Fruit fly (Drosophila melanogaster): ENCODE results near the gene CG11703.

Gene CG11703

DNA sequence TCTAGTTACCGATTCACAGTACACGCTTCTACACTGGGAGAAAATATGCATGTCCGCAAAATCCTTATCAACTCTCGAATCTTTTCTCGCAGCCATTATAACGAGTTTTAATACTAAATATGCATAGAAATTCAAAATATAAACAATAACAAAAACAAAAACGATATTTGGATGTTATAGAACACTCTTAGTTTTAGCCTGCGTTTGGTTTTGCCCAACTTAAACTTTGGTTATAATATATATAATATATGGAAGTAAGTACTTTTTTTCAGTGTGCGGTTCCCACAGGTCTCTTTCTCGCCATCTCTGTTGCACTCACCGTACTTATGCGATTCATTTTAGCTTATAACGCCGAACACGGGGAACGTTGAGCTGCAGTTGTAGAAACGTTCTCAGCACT is 16.2 kb downstream of the CG11703 start, which contains the start of gene cry:
Gene cry (plus strand): TSS at position 377 of the 400 bp plus-strand sequence.
- TF ChIP-seq CG14655 (GFP tag; optimal IDR thresholded peaks at IDR 0.05) (peak; percentile 95), CG8301 (tag; optimal IDR thresholded peaks at IDR 0.05) (peak; percentile 90), Pif1A (GFP tag; optimal IDR thresholded peaks at IDR 0.05) (peak; percentile 86), CG9948 (tag; optimal IDR thresholded peaks at IDR 0.05) (peak; percentile 95), gl (tag; optimal IDR thresholded peaks at IDR 0.05) (peak; percentile 77), CG32121 (GFP tag; IDR thresholded peaks at IDR 0.05) (peak; percentile 82; the same call in 1 of the 2 replicates), CG8159 (tag; optimal IDR thresholded peaks at IDR 0.05) (peak; percentile 96), CG10348 (GFP tag; IDR thresholded peaks at IDR 0.05) (no peak), CG4496 (GFP tag; IDR thresholded peaks at IDR 0.05) (peak; percentile 78), CG12605 (GFP tag; IDR thresholded peaks at IDR 0.05) (peak; percentile 65), CG13204 (GFP tag; optimal IDR thresholded peaks at IDR 0.05) (peak; percentile 88), CG15710 (tag; optimal IDR thresholded peaks at IDR 0.05) (peak; percentile 95), D1 (tag; optimal IDR thresholded peaks at IDR 0.05) (peak; percentile 80), CG34367 (tag; optimal IDR thresholded peaks at IDR 0.05) (peak; percentile 91), Snoo (tag; optimal IDR thresholded peaks at IDR 0.05) (peak; percentile 76), fd96Ca (GFP tag; IDR thresholded peaks at IDR 0.05) (peak; percentile 77), rn (GFP tag; IDR thresholded peaks at IDR 0.05) (peak; percentile 53; the same call in 1 of the 2 replicates), CG17806 (tag; optimal IDR thresholded peaks at IDR 0.05) (peak; percentile 93), EcR (GFP tag; optimal IDR thresholded peaks at IDR 0.05) (no peak), Pif1B (GFP tag; optimal IDR thresholded peaks at IDR 0.05) (peak; percentile 84), Ets98B (GFP tag; IDR thresholded peaks at IDR 0.05) (peak; percentile 76)

DNA sequence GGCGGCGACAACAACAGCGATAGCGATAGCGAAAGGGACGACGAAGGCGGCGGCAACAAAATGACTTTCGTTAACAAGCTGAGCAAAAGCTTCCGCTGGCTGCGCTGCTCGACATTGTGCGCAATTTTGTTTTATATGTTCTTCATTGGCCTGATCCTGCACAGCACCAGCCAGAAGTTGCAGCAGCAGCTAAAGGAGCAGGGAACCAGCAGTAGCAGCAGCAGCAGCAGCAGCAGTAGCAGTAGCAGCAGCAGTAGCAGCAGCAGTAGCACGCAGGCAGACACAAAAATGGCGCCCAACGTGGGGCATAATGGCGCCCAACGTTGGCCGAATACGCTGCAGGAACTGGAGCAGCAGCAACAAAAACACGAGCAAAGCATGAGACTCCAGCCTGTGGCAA is 38.0 kb downstream of the CG11703 start:
- TF ChIP-seq Ets98B (GFP tag; IDR thresholded peaks at IDR 0.05): no peak
- TF ChIP-seq gl (tag; optimal IDR thresholded peaks at IDR 0.05): no peak
- TF ChIP-seq CG8301 (tag; optimal IDR thresholded peaks at IDR 0.05): no peak
- TF ChIP-seq CG15710 (tag; optimal IDR thresholded peaks at IDR 0.05): no peak
- no peak for TF ChIP-seq rn (GFP tag; IDR thresholded peaks at IDR 0.05)
- no peak for TF ChIP-seq CG14655 (GFP tag; optimal IDR thresholded peaks at IDR 0.05)
- no peak for TF ChIP-seq CG8159 (tag; optimal IDR thresholded peaks at IDR 0.05)
- TF ChIP-seq CG12605 (GFP tag; IDR thresholded peaks at IDR 0.05): no peak
- no peak for TF ChIP-seq CG32121 (GFP tag; IDR thresholded peaks at IDR 0.05)
- no peak for TF ChIP-seq EcR (GFP tag; optimal IDR thresholded peaks at IDR 0.05)
- no peak for TF ChIP-seq CG9948 (tag; optimal IDR thresholded peaks at IDR 0.05)
- TF ChIP-seq fd96Ca (GFP tag; IDR thresholded peaks at IDR 0.05): no peak
- TF ChIP-seq CG34367 (tag; optimal IDR thresholded peaks at IDR 0.05): no peak
- TF ChIP-seq CG4496 (GFP tag; IDR thresholded peaks at IDR 0.05): no peak; the same call in 2 of the 3 replicates
- no peak for TF ChIP-seq D1 (tag; optimal IDR thresholded peaks at IDR 0.05)
- no peak for TF ChIP-seq Pif1A (GFP tag; optimal IDR thresholded peaks at IDR 0.05)
- TF ChIP-seq Snoo (tag; optimal IDR thresholded peaks at IDR 0.05): no peak

dm6 chr3R:19187717-19188149 is 40.2 kb downstream of the CG11703 start:
- TF ChIP-seq CG9948 (tag; optimal IDR thresholded peaks at IDR 0.05): peak; percentile 87
- no peak for TF ChIP-seq CG10348 (GFP tag; IDR thresholded peaks at IDR 0.05)
- TF ChIP-seq rn (GFP tag; IDR thresholded peaks at IDR 0.05): no peak
- TF ChIP-seq EcR (GFP tag; optimal IDR thresholded peaks at IDR 0.05): no peak
- TF ChIP-seq CG8159 (tag; optimal IDR thresholded peaks at IDR 0.05): peak; percentile 90
- TF ChIP-seq CG34367 (tag; optimal IDR thresholded peaks at IDR 0.05): peak; percentile 85
- TF ChIP-seq CG12605 (GFP tag; IDR thresholded peaks at IDR 0.05): no peak
- peak; percentile 90 for TF ChIP-seq CG14655 (GFP tag; optimal IDR thresholded peaks at IDR 0.05)
- peak; percentile 62 for TF ChIP-seq CG13204 (GFP tag; optimal IDR thresholded peaks at IDR 0.05)
- TF ChIP-seq fd96Ca (GFP tag; IDR thresholded peaks at IDR 0.05): no peak
- TF ChIP-seq Pif1A (GFP tag; optimal IDR thresholded peaks at IDR 0.05): peak; percentile 81
- TF ChIP-seq CG8301 (tag; optimal IDR thresholded peaks at IDR 0.05): peak; percentile 87
- TF ChIP-seq gl (tag; optimal IDR thresholded peaks at IDR 0.05): peak; percentile 5
- TF ChIP-seq CG17806 (tag; optimal IDR thresholded peaks at IDR 0.05): peak; percentile 90
- peak; percentile 25 for TF ChIP-seq Snoo (tag; optimal IDR thresholded peaks at IDR 0.05)
- no peak for TF ChIP-seq Ets98B (GFP tag; IDR thresholded peaks at IDR 0.05)
- 0 out of 3 replicates have a peak, but pooled peaks have one; percentile 24 for TF ChIP-seq CG4496 (GFP tag; IDR thresholded peaks at IDR 0.05)
- TF ChIP-seq Pif1B (GFP tag; optimal IDR thresholded peaks at IDR 0.05): peak; percentile 75
- peak; percentile 85 for TF ChIP-seq CG15710 (tag; optimal IDR thresholded peaks at IDR 0.05)
- TF ChIP-seq CG32121 (GFP tag; IDR thresholded peaks at IDR 0.05): no peak
- peak; percentile 63 for TF ChIP-seq D1 (tag; optimal IDR thresholded peaks at IDR 0.05)

- no peak for TF ChIP-seq CG13204 (GFP tag; optimal IDR thresholded peaks at IDR 0.05)
- TF ChIP-seq rn (GFP tag; IDR thresholded peaks at IDR 0.05): no peak
- TF ChIP-seq CG12605 (GFP tag; IDR thresholded peaks at IDR 0.05): no peak
- no peak for TF ChIP-seq CG8301 (tag; optimal IDR thresholded peaks at IDR 0.05)
- TF ChIP-seq CG34367 (tag; optimal IDR thresholded peaks at IDR 0.05): no peak
- no peak for TF ChIP-seq CG14655 (GFP tag; optimal IDR thresholded peaks at IDR 0.05)
- TF ChIP-seq CG10348 (GFP tag; IDR thresholded peaks at IDR 0.05): no peak
- no peak for TF ChIP-seq gl (tag; optimal IDR thresholded peaks at IDR 0.05)
- no peak for TF ChIP-seq fd96Ca (GFP tag; IDR thresholded peaks at IDR 0.05)
- no peak for TF ChIP-seq CG32121 (GFP tag; IDR thresholded peaks at IDR 0.05)
- TF ChIP-seq Snoo (tag; optimal IDR thresholded peaks at IDR 0.05): no peak
- TF ChIP-seq CG17806 (tag; optimal IDR thresholded peaks at IDR 0.05): no peak
- TF ChIP-seq Pif1B (GFP tag; optimal IDR thresholded peaks at IDR 0.05): no peak
- no peak for TF ChIP-seq CG4496 (GFP tag; IDR thresholded peaks at IDR 0.05)
Observed at dm6 chr3R:19182848-19183247, 45.1 kb downstream of the CG11703 start.

DNA sequence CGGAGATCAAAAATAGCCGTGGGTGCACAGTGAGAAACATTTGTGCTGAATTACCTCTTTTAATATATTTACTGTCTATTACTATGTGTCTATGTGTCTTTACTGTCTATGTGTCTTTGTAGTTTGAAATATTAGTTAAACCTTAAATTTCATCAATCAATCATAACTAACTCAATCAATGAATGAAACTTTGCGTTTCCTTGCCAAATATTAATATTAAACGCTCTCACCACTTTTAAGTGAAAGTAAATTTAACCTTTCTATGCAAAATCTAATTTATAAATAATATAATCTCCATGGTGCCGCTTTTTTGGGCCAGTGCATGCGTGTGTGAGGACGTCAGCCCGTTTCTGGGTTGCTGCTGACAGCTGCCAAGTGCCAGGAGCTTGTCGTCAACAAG is 46.8 kb downstream of the CG11703 start:
- peak; percentile 29 for TF ChIP-seq CG13204 (GFP tag; optimal IDR thresholded peaks at IDR 0.05)
- TF ChIP-seq Snoo (tag; optimal IDR thresholded peaks at IDR 0.05): peak; percentile 17
- TF ChIP-seq CG10348 (GFP tag; IDR thresholded peaks at IDR 0.05): peak; percentile 45; the same call in 1 of the 2 replicates
- TF ChIP-seq CG9948 (tag; optimal IDR thresholded peaks at IDR 0.05): peak; percentile 77
- peak; percentile 44; the same call in 1 of the 2 replicates for TF ChIP-seq rn (GFP tag; IDR thresholded peaks at IDR 0.05)
- peak; percentile 83 for TF ChIP-seq CG8301 (tag; optimal IDR thresholded peaks at IDR 0.05)
- TF ChIP-seq Ets98B (GFP tag; IDR thresholded peaks at IDR 0.05): peak; percentile 41
- peak; percentile 74 for TF ChIP-seq CG15710 (tag; optimal IDR thresholded peaks at IDR 0.05)
- TF ChIP-seq CG17806 (tag; optimal IDR thresholded peaks at IDR 0.05): peak; percentile 72
- TF ChIP-seq CG12605 (GFP tag; IDR thresholded peaks at IDR 0.05): no peak
- no peak for TF ChIP-seq EcR (GFP tag; optimal IDR thresholded peaks at IDR 0.05)
- peak; percentile 81 for TF ChIP-seq CG8159 (tag; optimal IDR thresholded peaks at IDR 0.05)
- TF ChIP-seq CG4496 (GFP tag; IDR thresholded peaks at IDR 0.05): 0 out of 3 replicates have a peak, but pooled peaks have one; percentile 27
- peak; percentile 88 for TF ChIP-seq CG14655 (GFP tag; optimal IDR thresholded peaks at IDR 0.05)
- no peak for TF ChIP-seq fd96Ca (GFP tag; IDR thresholded peaks at IDR 0.05)
- peak; percentile 47 for TF ChIP-seq Pif1B (GFP tag; optimal IDR thresholded peaks at IDR 0.05)
- peak; percentile 62 for TF ChIP-seq CG34367 (tag; optimal IDR thresholded peaks at IDR 0.05)
- TF ChIP-seq D1 (tag; optimal IDR thresholded peaks at IDR 0.05): no peak
- TF ChIP-seq Pif1A (GFP tag; optimal IDR thresholded peaks at IDR 0.05): peak; percentile 71
- TF ChIP-seq CG32121 (GFP tag; IDR thresholded peaks at IDR 0.05): peak; percentile 73; the same call in 1 of the 2 replicates
- TF ChIP-seq gl (tag; optimal IDR thresholded peaks at IDR 0.05): no peak

Data from whole organism, pupa.